Worm (Caenorhabditis elegans): Measurements from ENCODE around the gene dlc-1.

The dlc-1 gene

ce11 chrIII:6482918-6483317 is 19.3 kb upstream of the dlc-1 start, which contains the start of gene chtb-2:
Gene chtb-2, plus strand, starts transcription at chrIII:6483218.
- no peak for TF ChIP-seq pros-1 (tag; optimal IDR thresholded peaks at IDR 0.05)
- no peak for TF ChIP-seq nfya-1 (tag; optimal IDR thresholded peaks at IDR 0.05)
- no peak for TF ChIP-seq syd-9 (tag; optimal IDR thresholded peaks at IDR 0.05)
- TF ChIP-seq tbx-2 (tag; optimal IDR thresholded peaks at IDR 0.05): no peak
- no peak for TF ChIP-seq hlh-13 (GFP tag; optimal IDR thresholded peaks at IDR 0.05)
- no peak for TF ChIP-seq ceh-31 (tag; optimal IDR thresholded peaks at IDR 0.05)
- no peak for TF ChIP-seq ceh-45 (GFP tag; IDR thresholded peaks at IDR 0.05)
- TF ChIP-seq fkh-10 (GFP tag; optimal IDR thresholded peaks at IDR 0.05): no peak
- TF ChIP-seq odd-2 (tag; optimal IDR thresholded peaks at IDR 0.05): no peak
- no peak for TF ChIP-seq T23F11.4 (GFP tag; optimal IDR thresholded peaks at IDR 0.05)
- TF ChIP-seq Y22D7AL.16 (tag; optimal IDR thresholded peaks at IDR 0.05): no peak
- no peak for TF ChIP-seq pqm-1 (tag; optimal IDR thresholded peaks at IDR 0.05)
- TF ChIP-seq ceh-34 (tag; optimal IDR thresholded peaks at IDR 0.05): no peak
- TF ChIP-seq K02D7.2 (tag; optimal IDR thresholded peaks at IDR 0.05): no peak

DNA sequence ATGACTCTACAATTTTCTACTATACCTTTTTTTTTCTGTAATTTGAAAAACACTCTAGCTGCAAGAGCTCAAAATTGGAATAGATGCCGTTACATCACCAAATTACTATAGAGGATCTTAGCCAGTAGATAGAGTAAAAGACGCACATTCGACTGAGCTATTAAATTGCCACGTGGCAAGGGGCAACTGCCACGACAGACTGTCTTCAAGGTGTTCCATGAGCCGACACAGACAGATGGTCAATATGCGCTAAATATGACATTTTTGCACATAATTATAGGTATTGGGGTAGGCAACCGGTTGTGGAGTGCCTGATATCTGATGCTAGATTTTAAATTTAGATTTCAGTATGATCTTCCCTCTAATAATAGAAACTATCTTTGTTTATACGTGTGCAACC is 15.9 kb upstream of the dlc-1 start:
- TF ChIP-seq ceh-34 (tag; optimal IDR thresholded peaks at IDR 0.05): no peak
- no peak for TF ChIP-seq eyg-1 (tag; optimal IDR thresholded peaks at IDR 0.05)
- TF ChIP-seq che-1 (tag; optimal IDR thresholded peaks at IDR 0.05): no peak
- TF ChIP-seq unc-42 (tag; optimal IDR thresholded peaks at IDR 0.05): no peak
- TF ChIP-seq nfya-1 (tag; optimal IDR thresholded peaks at IDR 0.05): no peak
- TF ChIP-seq ceh-30 (tag; optimal IDR thresholded peaks at IDR 0.05): no peak
- TF ChIP-seq pqm-1 (tag; optimal IDR thresholded peaks at IDR 0.05): no peak
- no peak for TF ChIP-seq tbx-7 (tag; optimal IDR thresholded peaks at IDR 0.05)
- no peak for TF ChIP-seq unc-86 (tag; optimal IDR thresholded peaks at IDR 0.05)
- no peak for TF ChIP-seq C08G9.2 (tag; optimal IDR thresholded peaks at IDR 0.05)
- no peak for TF ChIP-seq dve-1 (tag; optimal IDR thresholded peaks at IDR 0.05)
- no peak for TF ChIP-seq ceh-6 (GFP tag; optimal IDR thresholded peaks at IDR 0.05)
- TF ChIP-seq ceh-48 (tag; optimal IDR thresholded peaks at IDR 0.05): no peak
- no peak for TF ChIP-seq Y22D7AL.16 (tag; optimal IDR thresholded peaks at IDR 0.05)
- no peak for TF ChIP-seq mec-3 (tag; optimal IDR thresholded peaks at IDR 0.05; ENCODE audit: borderline replicate concordance)

ce11 chrIII:6478256-6479004 is 14.9 kb upstream of the dlc-1 start, which contains the start of gene zip-8:
Gene zip-8, plus strand, starts transcription at chrIII:6478955.
- no peak for TF ChIP-seq ceh-24 (tag; optimal IDR thresholded peaks at IDR 0.05)
- no peak for TF ChIP-seq ceh-45 (GFP tag; IDR thresholded peaks at IDR 0.05)

DNA sequence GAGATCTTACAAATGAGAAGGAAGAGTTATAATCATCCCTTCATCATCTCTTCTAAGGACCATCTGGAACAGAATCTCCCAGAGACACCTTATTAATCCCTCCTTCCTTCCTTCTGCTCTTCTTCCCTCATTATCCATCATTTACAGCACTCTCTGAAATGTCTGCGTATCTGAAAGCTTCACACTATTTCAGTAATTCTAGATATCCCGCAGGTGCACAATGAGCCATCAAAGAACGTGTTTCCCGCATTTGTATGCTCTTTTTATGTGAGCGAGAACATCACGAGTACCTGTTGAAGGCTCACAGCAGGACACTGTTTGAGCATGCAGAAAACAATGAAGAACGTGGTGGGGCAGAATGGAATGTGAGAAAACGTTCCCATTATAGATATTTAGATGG is 12.8 kb upstream of the dlc-1 start:
- TF ChIP-seq ceh-2 (tag; optimal IDR thresholded peaks at IDR 0.05): no peak
- TF ChIP-seq ref-2 (tag; optimal IDR thresholded peaks at IDR 0.05): peak; percentile 71

DNA sequence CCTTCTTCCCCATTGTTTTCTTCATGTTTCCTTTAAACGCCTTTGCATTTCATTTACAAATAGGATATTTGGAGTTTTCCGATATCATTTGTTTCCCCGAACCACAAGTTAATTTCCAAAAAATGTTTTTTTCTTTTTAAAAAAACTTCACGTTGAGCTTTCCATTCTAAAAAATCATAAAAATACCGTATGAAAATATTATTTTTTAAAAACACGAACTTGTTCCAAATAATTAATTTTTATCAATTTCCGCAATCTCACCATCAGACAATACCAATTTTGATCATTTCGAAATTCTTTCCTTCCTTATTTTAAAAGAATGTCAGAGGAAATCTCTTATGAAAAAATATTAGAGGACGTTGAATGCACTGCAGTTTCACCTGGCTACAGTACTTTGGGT is 7.9 kb upstream of the dlc-1 start, which contains the start of gene wht-6:
Gene wht-6, plus strand, starts transcription at position 301 of the 400 bp plus-strand sequence.
- TF ChIP-seq lin-11 (tag; optimal IDR thresholded peaks at IDR 0.05) (no peak), syd-9 (tag; optimal IDR thresholded peaks at IDR 0.05) (no peak), ets-4 (tag; optimal IDR thresholded peaks at IDR 0.05) (no peak), ceh-30 (tag; optimal IDR thresholded peaks at IDR 0.05) (no peak), dve-1 (tag; optimal IDR thresholded peaks at IDR 0.05) (no peak), zip-5 (tag; optimal IDR thresholded peaks at IDR 0.05) (no peak), tbx-7 (tag; optimal IDR thresholded peaks at IDR 0.05) (no peak), ref-2 (tag; optimal IDR thresholded peaks at IDR 0.05) (no peak), fkh-10 (GFP tag; optimal IDR thresholded peaks at IDR 0.05) (no peak), ttx-3 (tag; optimal IDR thresholded peaks at IDR 0.05) (no peak), nfya-1 (tag; optimal IDR thresholded peaks at IDR 0.05) (no peak), C08G9.2 (tag; optimal IDR thresholded peaks at IDR 0.05) (no peak), ceh-18 (tag; optimal IDR thresholded peaks at IDR 0.05) (no peak), pax-1 (tag; optimal IDR thresholded peaks at IDR 0.05) (no peak), fkh-6 (tag; optimal IDR thresholded peaks at IDR 0.05) (no peak), ceh-24 (tag; optimal IDR thresholded peaks at IDR 0.05) (no peak)

Measured in whole organism, late embryonic.